Worm (Caenorhabditis elegans): ENCODE measurements around the gene Y73F4A.2.

Y73F4A.2 gene

DNA sequence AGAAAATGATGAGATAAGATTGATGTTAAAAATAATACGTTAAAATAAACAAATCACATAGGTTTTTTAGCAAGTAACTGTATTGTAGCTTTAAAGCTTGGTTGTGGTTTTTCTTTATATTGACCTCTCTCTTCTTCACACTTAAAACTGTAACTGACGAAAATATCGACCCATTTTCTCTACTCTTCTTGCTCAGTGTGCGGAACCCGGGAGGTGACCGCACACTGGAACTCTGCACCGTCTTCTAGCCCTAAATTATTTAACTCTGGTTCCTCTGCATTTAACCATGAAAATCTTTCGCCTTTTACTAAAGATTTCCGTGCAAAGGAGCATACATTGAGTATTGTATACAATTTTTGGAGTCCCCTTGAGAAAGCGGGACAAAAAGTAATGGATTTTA lies 48.7 kb downstream of the Y73F4A.2 start:
- TF ChIP-seq him-1 (tag; optimal IDR thresholded peaks at IDR 0.05) (no peak), W03F9.2 (tag; optimal IDR thresholded peaks at IDR 0.05) (no peak), dao-5 (tag; optimal IDR thresholded peaks at IDR 0.05) (no peak)

DNA sequence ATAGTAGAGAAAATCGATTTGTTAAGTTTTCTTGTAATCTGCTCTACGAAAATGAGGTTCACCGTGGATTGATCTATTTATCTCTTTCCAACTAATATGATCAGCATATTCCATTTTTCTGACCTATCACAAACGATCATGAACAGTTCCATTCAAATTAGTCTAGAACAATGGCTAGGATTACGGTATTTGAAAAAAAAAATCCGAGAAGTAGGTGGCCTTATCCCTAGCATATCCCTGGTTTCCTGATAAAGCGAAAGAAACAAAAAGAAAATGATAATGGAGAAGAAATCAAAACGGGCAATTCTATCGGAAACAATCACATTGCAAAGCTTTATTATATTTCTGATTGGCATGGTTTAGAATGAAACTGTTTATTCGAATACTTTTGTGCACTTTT lies 50.4 kb downstream of the Y73F4A.2 start, which contains the start of gene mltn-12:
TSS of gene mltn-12 (plus strand) at position 301 of the 400 bp plus-strand sequence.
- TF ChIP-seq dao-5 (tag; optimal IDR thresholded peaks at IDR 0.05) (no peak), him-1 (tag; optimal IDR thresholded peaks at IDR 0.05) (no peak), W03F9.2 (tag; optimal IDR thresholded peaks at IDR 0.05) (no peak)

Measured in whole organism, L4/young adult.